Fruit fly (Drosophila melanogaster): ENCODE results near the gene Non2.
A peak's percentile ranks its signal among the peaks of the same experiment; 100 is the strongest.

Gene Non2

DNA sequence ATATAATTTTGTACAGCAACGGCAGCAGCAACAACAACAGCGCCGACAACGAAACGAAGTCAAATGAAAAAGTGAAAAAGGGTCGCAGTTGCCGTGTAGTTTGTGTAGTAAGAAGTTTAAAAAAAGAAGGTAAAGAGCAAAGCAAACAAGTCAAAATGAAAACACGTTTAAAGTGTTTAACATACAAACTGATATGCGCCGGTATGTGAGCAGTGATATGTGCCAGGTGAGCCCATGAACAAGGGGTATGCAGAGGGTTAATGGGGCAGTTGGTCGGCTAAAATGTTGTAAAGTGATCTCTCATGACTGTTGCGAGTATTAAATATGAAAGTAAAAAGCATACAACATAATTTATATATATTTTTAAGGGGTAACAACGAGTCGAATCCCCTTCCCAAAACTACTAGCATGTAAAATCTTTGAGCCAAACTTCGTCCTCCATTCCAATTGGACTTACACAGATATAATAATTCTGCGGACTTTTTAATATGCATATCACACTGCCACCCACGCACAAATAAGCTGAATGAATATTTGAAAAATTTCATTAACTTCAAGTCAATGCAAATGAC is 39.2 kb downstream of the Non2 start (continued):
- TF ChIP-seq Sox100B (GFP tag; optimal IDR thresholded peaks at IDR 0.05) (peak; percentile 58), Taf1 (GFP tag; IDR thresholded peaks at IDR 0.05) (peak; percentile 88), Ptx1 (GFP tag; IDR thresholded peaks at IDR 0.05) (peak; percentile 86), CG30431 (GFP tag; optimal IDR thresholded peaks at IDR 0.05) (peak; percentile 11), CG17612 (GFP tag; IDR thresholded peaks at IDR 0.05) (peak; percentile 76), Optix (GFP tag; IDR thresholded peaks at IDR 0.05) (peak; percentile 82), Med (GFP tag) (peak; percentile 80), Fer2 (tag; optimal IDR thresholded peaks at IDR 0.05) (peak; percentile 10), Lim3 (GFP tag; IDR thresholded peaks at IDR 0.05) (0 out of 2 replicates have a peak, but pooled peaks have one; percentile 40), CG9437 (GFP tag; optimal IDR thresholded peaks at IDR 0.05) (no peak), CG10543 (GFP tag; optimal IDR thresholded peaks at IDR 0.05) (no peak), nerfin-1 (tag; optimal IDR thresholded peaks at IDR 0.05) (peak; percentile 52), CG9932 (GFP tag; IDR thresholded peaks at IDR 0.05) (peak; percentile 59), CG32767 (GFP tag; IDR thresholded peaks at IDR 0.05) (0 out of 2 replicates have a peak, but pooled peaks have one; percentile 21), h (optimal IDR thresholded peaks at IDR 0.05) (no peak), ash1 (GFP tag; optimal IDR thresholded peaks at IDR 0.05) (peak; percentile 37), Myb (GFP tag; optimal IDR thresholded peaks at IDR 0.05) (no peak), stwl (tag; optimal IDR thresholded peaks at IDR 0.05) (no peak), onecut (GFP tag; IDR thresholded peaks at IDR 0.05) (peak; percentile 72), gt (GFP tag; IDR thresholded peaks at IDR 0.05) (peak; percentile 73), CG10366 (GFP tag; IDR thresholded peaks at IDR 0.05) (peak; percentile 67), CG4707 (GFP tag; optimal IDR thresholded peaks at IDR 0.05) (no peak), HLHmδ (GFP tag; optimal IDR thresholded peaks at IDR 0.05) (no peak), cato (GFP tag; optimal IDR thresholded peaks at IDR 0.05; ENCODE audit: borderline replicate concordance) (no peak), Dip2 (GFP tag; IDR thresholded peaks at IDR 0.05) (no peak), CG13287 (GFP tag; IDR thresholded peaks at IDR 0.05; ENCODE audit: partially characterized antibody) (no peak), knrl (GFP tag; IDR thresholded peaks at IDR 0.05; ENCODE audit: partially characterized antibody) (no peak), CG6272 (GFP tag; IDR thresholded peaks at IDR 0.05) (peak; percentile 73), CG15269 (tag; optimal IDR thresholded peaks at IDR 0.05) (peak; percentile 57), gce (GFP tag; IDR thresholded peaks at IDR 0.05) (peak; percentile 85), mld (GFP tag; IDR thresholded peaks at IDR 0.05; ENCODE audit: partially characterized antibody) (no peak), BtbVII (GFP tag; optimal IDR thresholded peaks at IDR 0.05) (peak; percentile 56), dmrt11E (tag; optimal IDR thresholded peaks at IDR 0.05) (peak; percentile 12), H2.0 (GFP tag; IDR thresholded peaks at IDR 0.05) (peak; percentile 78), unc-4 (GFP tag; IDR thresholded peaks at IDR 0.05; ENCODE audit: partially characterized antibody) (no peak), CG3726 (GFP tag; IDR thresholded peaks at IDR 0.05) (peak; percentile 86), luna (GFP tag; optimal IDR thresholded peaks at IDR 0.05) (no peak), salm (tag; optimal IDR thresholded peaks at IDR 0.05) (peak; percentile 32), CG17361 (GFP tag; IDR thresholded peaks at IDR 0.05) (peak; percentile 82), CG4282 (GFP tag; optimal IDR thresholded peaks at IDR 0.05) (no peak), CG1233 (GFP tag; optimal IDR thresholded peaks at IDR 0.05) (peak; percentile 57), CG7556 (GFP tag; optimal IDR thresholded peaks at IDR 0.05) (peak; percentile 28), CG4360 (GFP tag; IDR thresholded peaks at IDR 0.05) (peak; percentile 70), CG4820 (GFP tag; optimal IDR thresholded peaks at IDR 0.05) (peak; percentile 68), Bteb2 (GFP tag; optimal IDR thresholded peaks at IDR 0.05) (no peak), CG5953 (GFP tag; IDR thresholded peaks at IDR 0.05) (peak; percentile 71), fd96Cb (tag; optimal IDR thresholded peaks at IDR 0.05) (peak; percentile 74), gcm (GFP tag; optimal IDR thresholded peaks at IDR 0.05) (no peak), row (GFP tag; IDR thresholded peaks at IDR 0.05) (peak; percentile 87), mirr (GFP tag; optimal IDR thresholded peaks at IDR 0.05) (no peak), MESR4 (GFP tag; optimal IDR thresholded peaks at IDR 0.05) (no peak)

Measured in whole organism, embryonic.